Worm (Caenorhabditis elegans): ENCODE results near the gene ZK1290.15.

ZK1290.15 gene

ce11 chrII:7560844-7561243, 37.5 kb downstream of the ZK1290.15 start:
- TF ChIP-seq atf-7 (tag; optimal IDR thresholded peaks at IDR 0.05), result no peak
- no peak for TF ChIP-seq nhr-120 (GFP tag; IDR thresholded peaks at IDR 0.05)
- TF ChIP-seq ztf-26 (tag; optimal IDR thresholded peaks at IDR 0.05), result no peak
- TF ChIP-seq F39B2.1 (GFP tag; IDR thresholded peaks at IDR 0.05), result no peak
- TF ChIP-seq lin-54 (GFP tag; optimal IDR thresholded peaks at IDR 0.05), result no peak
- no peak for TF ChIP-seq ceh-79 (tag; optimal IDR thresholded peaks at IDR 0.05)
- TF ChIP-seq ceh-58 (GFP tag; IDR thresholded peaks at IDR 0.05), result no peak
- TF ChIP-seq hmg-20 (GFP tag; IDR thresholded peaks at IDR 0.05), result no peak

- TF ChIP-seq xnd-1 (tag; optimal IDR thresholded peaks at IDR 0.05) (no peak), F10E7.11 (tag; optimal IDR thresholded peaks at IDR 0.05) (no peak), hmg-1.2 (GFP tag; IDR thresholded peaks at IDR 0.05) (no peak), B0035.1 (tag; optimal IDR thresholded peaks at IDR 0.05) (no peak), lsl-1 (GFP tag; optimal IDR thresholded peaks at IDR 0.05) (no peak), dox-1 (GFP tag; IDR thresholded peaks at IDR 0.05) (no peak), aptf-3 (GFP tag; IDR thresholded peaks at IDR 0.05) (no peak), nhr-27 (tag; optimal IDR thresholded peaks at IDR 0.05) (no peak), hrde-1 (tag; optimal IDR thresholded peaks at IDR 0.05; ENCODE audit: borderline replicate concordance) (no peak), ztf-28 (GFP tag; IDR thresholded peaks at IDR 0.05) (no peak), egl-18 (GFP tag; IDR thresholded peaks at IDR 0.05) (no peak), ceh-79 (tag; optimal IDR thresholded peaks at IDR 0.05) (no peak), attf-6 (GFP tag; IDR thresholded peaks at IDR 0.05) (no peak)
Measured at ce11 chrII:7561494-7561893, 38.1 kb downstream of the ZK1290.15 start, which contains the start of the genes ZK1290.11 and ZK1290.1. TSS of gene ZK1290.11 (minus strand) at chrII:7561594. TSS of gene ZK1290.1 (plus strand) at chrII:7561764.

- TF ChIP-seq mes-4 (tag; optimal IDR thresholded peaks at IDR 0.05) (no peak), dox-1 (GFP tag; IDR thresholded peaks at IDR 0.05) (no peak), ztf-6 (GFP tag; IDR thresholded peaks at IDR 0.05) (no peak), hsf-1 (GFP tag; IDR thresholded peaks at IDR 0.05) (no peak), xnd-1 (tag; optimal IDR thresholded peaks at IDR 0.05) (no peak), rec-8 (tag; optimal IDR thresholded peaks at IDR 0.05) (no peak), snpc-1.1 (tag; optimal IDR thresholded peaks at IDR 0.05; ENCODE audit: insufficient read depth) (no peak), ama-1 (optimal IDR thresholded peaks at IDR 0.05) (no peak), ama-1 (GFP tag; optimal IDR thresholded peaks at IDR 0.05) (no peak), lsy-27 (tag; optimal IDR thresholded peaks at IDR 0.05; ENCODE audit: borderline replicate concordance, insufficient read depth) (no peak), lin-26 (GFP tag; IDR thresholded peaks at IDR 0.05) (no peak)
Measured at ce11 chrII:7562616-7563015, 39.2 kb downstream of the ZK1290.15 start.

- TF ChIP-seq ama-1 (optimal IDR thresholded peaks at IDR 0.05) (no peak), ama-1 (GFP tag; optimal IDR thresholded peaks at IDR 0.05) (no peak), lin-26 (GFP tag; IDR thresholded peaks at IDR 0.05) (no peak), ceh-27 (GFP tag; optimal IDR thresholded peaks at IDR 0.05) (no peak), B0261.1 (tag; optimal IDR thresholded peaks at IDR 0.05) (no peak), lsl-1 (GFP tag; optimal IDR thresholded peaks at IDR 0.05) (no peak), egl-44 (GFP tag; IDR thresholded peaks at IDR 0.05) (no peak), nfya-2 (GFP tag; IDR thresholded peaks at IDR 0.05) (no peak), T07F8.4 (tag; optimal IDR thresholded peaks at IDR 0.05) (no peak)
Measured at ce11 chrII:7570305-7570704, 46.9 kb downstream of the ZK1290.15 start, which contains the start of gene F35D2.3. TSS of gene F35D2.3 (plus strand) at chrII:7570605.

All from whole organism, young adult.